Worm (Caenorhabditis elegans) whole organism, L4 larva: Measurements from ENCODE around the gene C27C12.1.

Experiments
- F49E8.2 ChIP-seq: sonication (generic microtip); optimal IDR thresholded peaks from 2 replicates; lab custom pipeline; 2016; ENCODE audit warnings: missing compliant biosample characterization, mild to moderate bottlenecking, missing genetic modification characterization, borderline replicate concordance
- ZK546.5 ChIP-seq, 2 experiments: sonication (generic microtip); optimal IDR thresholded peaks; 2 replicates each; lab custom pipeline; 2017; ENCODE audit warnings: missing biosample characterization in 2 of 2, missing genetic modification characterization in 2 of 2
- ceh-82 ChIP-seq: sonication (generic microtip); optimal IDR thresholded peaks from 2 replicates; lab custom pipeline; 2017; ENCODE audit warnings: missing biosample characterization, missing genetic modification characterization
- mes-2 ChIP-seq: sonication (generic microtip); optimal IDR thresholded peaks from 2 replicates; lab custom pipeline; 2016; ENCODE audit warnings: missing genotype, mild to moderate bottlenecking, missing genetic modification characterization, missing compliant biosample characterization; ENCODE audit not compliant: poor library complexity, severe bottlenecking
- nhr-11 ChIP-seq: fragments of 150-350 bp; optimal IDR thresholded peaks from 2 replicates; lab custom pipeline; 2014; ENCODE audit warnings: missing biosample characterization, missing genetic modification characterization
- skn-1 ChIP-seq: fragments of 150-350 bp; optimal IDR thresholded peaks from 2 replicates; lab custom pipeline; 2014; ENCODE audit warnings: missing biosample characterization, missing genetic modification characterization

DNA sequence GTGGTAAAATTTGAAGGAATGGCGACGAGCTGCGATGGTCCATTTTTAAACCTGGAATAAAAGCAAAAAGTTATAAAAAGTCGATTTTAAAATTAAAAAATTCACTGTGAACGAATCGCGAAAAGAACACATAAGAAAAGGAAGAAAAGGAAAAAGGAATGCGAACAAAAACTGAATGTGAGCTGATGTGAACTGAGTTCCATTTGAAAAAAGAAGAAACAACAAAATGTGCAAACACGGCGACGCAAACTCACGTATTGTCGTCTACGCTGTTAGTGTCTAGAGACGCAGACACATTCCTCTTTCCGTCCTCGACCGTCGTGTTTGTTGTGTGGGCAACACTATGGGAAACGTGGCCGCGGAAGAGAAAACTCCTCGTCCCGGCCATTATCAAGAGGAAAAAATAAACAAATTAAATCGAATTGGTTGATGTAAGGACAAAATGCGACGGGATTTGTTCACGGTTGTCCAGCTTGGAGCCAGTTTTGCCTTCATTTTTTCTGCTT is at the start of gene C27C12.1, which contains the start of gene C27C12.4:
- TF ChIP-seq F49E8.2 (tag; lab: Kevin White, UChicago) (no peak), ceh-82 (tag; lab: Kevin White, UChicago) (no peak), mes-2 (tag; lab: Kevin White, UChicago) (peak; percentile 94), skn-1 (tag; lab: Kevin White, UChicago) (no peak), nhr-11 (tag; lab: Kevin White, UChicago) (peak; percentile 81), ZK546.5 (tag; optimal IDR thresholded peaks at IDR 0.05; lab: Kevin White, UChicago) (no peak)
